Worm (Caenorhabditis elegans) whole organism, young adult: Measurements from ENCODE around the gene C01G6.9.

ENCODE experiments used
- F49E8.2 ChIP-seq: sonication (generic microtip); optimal IDR thresholded peaks from 3 replicates; lab custom pipeline; 2017; ENCODE audit warnings: missing genetic modification characterization, mild to moderate bottlenecking, missing compliant biosample characterization, antibody characterized with exemption, moderate library complexity; ENCODE audit not compliant: insufficient read depth
- bed-2 ChIP-seq: fragments of 200-800 bp; sonication (Bioruptor generic); IDR thresholded peaks from 2 replicates; pipeline ENCODE4 v1.3.6; 2022; ENCODE audit warnings: missing genetic modification reagents, missing genetic modification characterization, missing compliant biosample characterization
- hlh-12 ChIP-seq: sonication (generic microtip); optimal IDR thresholded peaks from 2 replicates; lab custom pipeline; 2016; ENCODE audit warnings: missing genetic modification characterization, missing compliant biosample characterization
- let-607 ChIP-seq, 2 experiments: fragments of 200-800 bp in 1 of 2; sonication (Bioruptor generic) in 1 of 2; sonication (generic microtip) in 1 of 2; optimal IDR thresholded peaks; 2 replicates each; lab custom pipeline; 2016 to 2018; ENCODE audit warnings: mild to moderate bottlenecking in 2 of 2, missing compliant biosample characterization in 2 of 2, missing genetic modification characterization in 2 of 2, moderate library complexity in 2 of 2, missing genotype in 1 of 2
- lsl-1 ChIP-seq: fragments of 200-800 bp; sonication (Bioruptor generic); optimal IDR thresholded peaks from 2 replicates; lab custom pipeline; 2018; ENCODE audit warnings: mild to moderate bottlenecking, missing genetic modification characterization, moderate library complexity, missing compliant biosample characterization
- nhr-120 ChIP-seq: fragments of 200-800 bp; sonication (Bioruptor generic); IDR thresholded peaks from 2 replicates; pipeline ENCODE4 v1.3.6; 2022; ENCODE audit warnings: missing genetic modification characterization, missing compliant biosample characterization
- unc-130 ChIP-seq: sonication (generic microtip); optimal IDR thresholded peaks from 2 replicates; lab custom pipeline; 2016; ENCODE audit warnings: missing genetic modification reagents, missing genetic modification characterization, missing compliant biosample characterization

ce11 chrII:9277153-9277552, 18.5 kb downstream of the C01G6.9 start:
- no peak for TF ChIP-seq unc-130 (GFP tag; lab: Kevin White, UChicago)
- TF ChIP-seq lsl-1: no peak
- no peak for TF ChIP-seq hlh-12
- no peak for TF ChIP-seq let-607 (tag; optimal IDR thresholded peaks at IDR 0.05; lab: Kevin White, UChicago)
- no peak for TF ChIP-seq F49E8.2 (tag; lab: Kevin White, UChicago)
- no peak for TF ChIP-seq bed-2 (GFP tag; lab: Robert Waterston, UW)
- TF ChIP-seq nhr-120 (GFP tag; lab: Robert Waterston, UW): no peak
